Fruit fly (Drosophila melanogaster) whole organism, embryonic: ENCODE results near the gene CG8159.

ENCODE experiments used
- Asciz ChIP-seq: fragments of 200-800 bp; sonication (Bioruptor generic); optimal IDR thresholded peaks from 2 replicates; lab custom pipeline; 2017; ENCODE audit warnings: missing biosample characterization, mild to moderate bottlenecking, missing genetic modification characterization, missing genetic modification reagents
- CG1024 ChIP-seq: fragments of 200-800 bp; sonication (Bioruptor generic); IDR thresholded peaks from 2 replicates; pipeline ENCODE4 v1.3.6; 2022; ENCODE audit warnings: missing biosample characterization, missing genetic modification characterization
- CG2116 ChIP-seq: fragments of 200-800 bp; sonication (Bioruptor generic); optimal IDR thresholded peaks from 3 replicates; lab custom pipeline; 2018; ENCODE audit warnings: missing biosample characterization, mild to moderate bottlenecking, missing genetic modification characterization
- CG9215 ChIP-seq: fragments of 200-800 bp; sonication (Bioruptor generic); IDR thresholded peaks from 2 replicates; pipeline ENCODE4 v1.3.6; 2022; ENCODE audit warnings: missing biosample characterization, missing genetic modification characterization
- fd96Cb ChIP-seq: fragments of 200-800 bp; sonication (Bioruptor generic); optimal IDR thresholded peaks from 2 replicates; lab custom pipeline; 2018; ENCODE audit warnings: missing biosample characterization, mild to moderate bottlenecking, missing genetic modification characterization, moderate library complexity
- fru ChIP-seq: fragments of >200 bp; optimal IDR thresholded peaks from 2 replicates; lab custom pipeline; 2017
- her ChIP-seq: fragments of 200-800 bp; sonication (Bioruptor generic); optimal IDR thresholded peaks from 2 replicates; lab custom pipeline; 2016; ENCODE audit warnings: missing biosample characterization, missing genetic modification characterization
- vfl ChIP-seq: fragments of 200-800 bp; sonication (Bioruptor generic); optimal IDR thresholded peaks from 2 replicates; lab custom pipeline; 2016; ENCODE audit warnings: missing biosample characterization, missing genetic modification characterization

dm6 chr3R:8699230-8699629 is 27.4 kb upstream of the CG8159 start:
- TF ChIP-seq Asciz (GFP tag; lab: Kevin White, UChicago), result no peak
- TF ChIP-seq CG9215, result no peak
- no peak for TF ChIP-seq CG2116
- TF ChIP-seq her (GFP tag; lab: Kevin White, UChicago), result no peak
- TF ChIP-seq fd96Cb, result no peak
- TF ChIP-seq CG1024, result no peak
- TF ChIP-seq vfl (GFP tag; lab: Kevin White, UChicago), result no peak
- TF ChIP-seq fru (lab: Kevin White, UChicago), result no peak
